Fruit fly (Drosophila melanogaster): Measurements from ENCODE around the gene RhoU.

The RhoU gene

dm6 chrX:10071516-10071915, 14.8 kb upstream of the RhoU start:
- TF ChIP-seq pan (optimal IDR thresholded peaks at IDR 0.05) (no peak), Dll (optimal IDR thresholded peaks at IDR 0.05) (no peak), CG8478 (optimal IDR thresholded peaks at IDR 0.05) (no peak), EcR (GFP tag; optimal IDR thresholded peaks at IDR 0.05) (peak in 1 of 2 experiments; percentile 10), psq (optimal IDR thresholded peaks at IDR 0.05) (no peak), usp (GFP tag; optimal IDR thresholded peaks at IDR 0.05) (no peak)

- TF ChIP-seq EcR (GFP tag; optimal IDR thresholded peaks at IDR 0.05) (no peak), Dll (optimal IDR thresholded peaks at IDR 0.05) (no peak), usp (GFP tag; optimal IDR thresholded peaks at IDR 0.05) (no peak), psq (optimal IDR thresholded peaks at IDR 0.05) (no peak), pan (optimal IDR thresholded peaks at IDR 0.05) (no peak), CG8478 (optimal IDR thresholded peaks at IDR 0.05) (no peak)
Observed at dm6 chrX:10082185-10082949, 4.0 kb upstream of the RhoU start, which contains the start of gene ZAP3. ZAP3 (minus strand) TSS chrX:10082492.

dm6 chrX:10082950-10083253, 3.4 kb upstream of the RhoU start, which contains the start of gene CG2972:
CG2972 (plus strand) TSS chrX:10083154.
- TF ChIP-seq Dll (optimal IDR thresholded peaks at IDR 0.05) (no peak), pan (optimal IDR thresholded peaks at IDR 0.05) (no peak), EcR (GFP tag; optimal IDR thresholded peaks at IDR 0.05) (no peak), psq (optimal IDR thresholded peaks at IDR 0.05) (no peak), usp (GFP tag; optimal IDR thresholded peaks at IDR 0.05) (no peak)

- no peak for TF ChIP-seq pan (optimal IDR thresholded peaks at IDR 0.05)
- no peak for TF ChIP-seq usp (GFP tag; optimal IDR thresholded peaks at IDR 0.05)
- TF ChIP-seq CG8478 (optimal IDR thresholded peaks at IDR 0.05), result no peak
- no peak for TF ChIP-seq psq (optimal IDR thresholded peaks at IDR 0.05)
- TF ChIP-seq EcR (GFP tag; optimal IDR thresholded peaks at IDR 0.05), result no peak
- TF ChIP-seq Dll (optimal IDR thresholded peaks at IDR 0.05), result no peak
Observed at dm6 chrX:10088023-10088913, 1.9 kb downstream of the RhoU start.

- TF ChIP-seq psq (optimal IDR thresholded peaks at IDR 0.05), result no peak
Observed at dm6 chrX:10089188-10089587, 2.9 kb downstream of the RhoU start.

- TF ChIP-seq EcR (GFP tag; optimal IDR thresholded peaks at IDR 0.05) (no peak), pan (optimal IDR thresholded peaks at IDR 0.05) (no peak), CG8478 (optimal IDR thresholded peaks at IDR 0.05) (no peak), usp (GFP tag; optimal IDR thresholded peaks at IDR 0.05) (no peak), psq (optimal IDR thresholded peaks at IDR 0.05) (no peak), Dll (optimal IDR thresholded peaks at IDR 0.05) (no peak)
Observed at dm6 chrX:10092796-10093195, 6.5 kb downstream of the RhoU start.

- TF ChIP-seq EcR (GFP tag; optimal IDR thresholded peaks at IDR 0.05), result no peak
- TF ChIP-seq psq (optimal IDR thresholded peaks at IDR 0.05), result no peak
- TF ChIP-seq CG8478 (optimal IDR thresholded peaks at IDR 0.05), result no peak
- TF ChIP-seq Dll (optimal IDR thresholded peaks at IDR 0.05), result no peak
Observed at dm6 chrX:10103569-10104083, 17.3 kb downstream of the RhoU start.

dm6 chrX:10104477-10104876, 18.1 kb downstream of the RhoU start:
- TF ChIP-seq psq (optimal IDR thresholded peaks at IDR 0.05), result no peak
- TF ChIP-seq usp (GFP tag; optimal IDR thresholded peaks at IDR 0.05), result no peak
- TF ChIP-seq Dll (optimal IDR thresholded peaks at IDR 0.05), result no peak
- TF ChIP-seq CG8478 (optimal IDR thresholded peaks at IDR 0.05), result no peak
- TF ChIP-seq pan (optimal IDR thresholded peaks at IDR 0.05), result no peak
- no peak for TF ChIP-seq EcR (GFP tag; optimal IDR thresholded peaks at IDR 0.05)

dm6 chrX:10105701-10106307, 19.5 kb downstream of the RhoU start:
- TF ChIP-seq Dll (optimal IDR thresholded peaks at IDR 0.05) (no peak), CG8478 (optimal IDR thresholded peaks at IDR 0.05) (no peak)

- no peak for TF ChIP-seq EcR (GFP tag; optimal IDR thresholded peaks at IDR 0.05)
- TF ChIP-seq psq (optimal IDR thresholded peaks at IDR 0.05), result no peak
- TF ChIP-seq usp (GFP tag; optimal IDR thresholded peaks at IDR 0.05), result no peak
Observed at dm6 chrX:10106562-10107147, 20.3 kb downstream of the RhoU start.

dm6 chrX:10108286-10108685, 22.0 kb downstream of the RhoU start:
- no peak for TF ChIP-seq Dll (optimal IDR thresholded peaks at IDR 0.05)
- no peak for TF ChIP-seq CG8478 (optimal IDR thresholded peaks at IDR 0.05)
- TF ChIP-seq EcR (GFP tag; optimal IDR thresholded peaks at IDR 0.05), result no peak

dm6 chrX:10110898-10111297, 24.6 kb downstream of the RhoU start:
- TF ChIP-seq usp (GFP tag; optimal IDR thresholded peaks at IDR 0.05) (no peak), psq (optimal IDR thresholded peaks at IDR 0.05) (no peak), Dll (optimal IDR thresholded peaks at IDR 0.05) (no peak), pan (optimal IDR thresholded peaks at IDR 0.05) (no peak), EcR (GFP tag; optimal IDR thresholded peaks at IDR 0.05) (no peak), CG8478 (optimal IDR thresholded peaks at IDR 0.05) (no peak)
